Worm (Caenorhabditis elegans): ENCODE measurements around the gene cdc-48.2.

cdc-48.2 gene

DNA sequence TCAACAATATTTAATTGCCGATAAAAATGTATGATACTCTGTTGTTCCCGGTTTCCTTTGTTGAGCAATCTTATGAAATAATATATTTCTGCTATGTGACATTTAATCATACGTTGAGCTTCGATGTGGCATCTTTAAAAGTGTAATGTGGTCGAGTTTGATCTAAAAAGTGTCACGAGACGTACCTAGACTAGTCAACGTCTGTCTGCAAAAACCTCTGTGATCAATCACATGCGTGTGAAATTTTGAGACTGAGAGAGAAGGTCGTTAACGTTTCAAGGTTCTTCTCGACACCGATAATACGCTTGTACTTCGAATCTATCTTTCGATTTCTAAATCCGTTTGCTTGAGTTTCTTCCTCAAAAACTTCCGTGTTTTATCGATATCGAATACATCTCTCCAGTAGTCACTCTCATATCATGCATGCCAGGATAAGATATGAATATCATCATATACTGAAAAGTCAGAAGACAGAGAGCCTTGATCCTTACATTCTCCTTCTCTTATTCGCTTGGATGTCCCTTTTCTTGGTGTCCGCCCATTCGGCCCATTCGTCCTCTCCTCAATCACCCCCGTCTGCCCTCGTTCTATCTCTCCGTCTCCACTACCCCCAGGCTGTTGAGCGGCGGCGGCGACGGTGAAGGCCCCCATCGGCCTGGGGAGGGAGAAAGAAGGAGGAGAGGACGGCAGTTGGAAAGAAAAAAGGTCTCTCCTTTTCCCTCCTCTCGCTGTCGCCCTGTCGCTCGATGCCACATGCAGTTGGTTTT lies 9.8 kb upstream of the cdc-48.2 start:
- TF ChIP-seq ztf-11 (tag; optimal IDR thresholded peaks at IDR 0.05) (no peak), nhr-28 (tag; optimal IDR thresholded peaks at IDR 0.05) (no peak), ceh-16 (tag; optimal IDR thresholded peaks at IDR 0.05) (no peak), ztf-4 (tag; optimal IDR thresholded peaks at IDR 0.05) (peak; percentile 50), mdl-1 (tag; optimal IDR thresholded peaks at IDR 0.05) (no peak), mml-1 (tag; optimal IDR thresholded peaks at IDR 0.05) (no peak), nhr-76 (tag; optimal IDR thresholded peaks at IDR 0.05) (no peak), pha-4 (tag; optimal IDR thresholded peaks at IDR 0.05) (peak; percentile 69), eor-1 (tag; optimal IDR thresholded peaks at IDR 0.05) (no peak), ZK546.5 (tag; optimal IDR thresholded peaks at IDR 0.05) (no peak), sea-2 (GFP tag; optimal IDR thresholded peaks at IDR 0.05) (no peak), nhr-237 (tag; optimal IDR thresholded peaks at IDR 0.05) (no peak), nhr-43 (tag; optimal IDR thresholded peaks at IDR 0.05; ENCODE audit: poor library complexity, severe bottlenecking) (peak; percentile 58), nhr-67 (tag; optimal IDR thresholded peaks at IDR 0.05) (no peak), nfya-1 (tag; optimal IDR thresholded peaks at IDR 0.05; ENCODE audit: insufficient read depth) (peak; percentile 85), skn-1 (tag; optimal IDR thresholded peaks at IDR 0.05) (peak; percentile 27), jun-1 (tag; optimal IDR thresholded peaks at IDR 0.05) (no peak), tbx-2 (tag; optimal IDR thresholded peaks at IDR 0.05) (peak; percentile 0), unc-39 (tag; optimal IDR thresholded peaks at IDR 0.05) (no peak), unc-62 (GFP tag; optimal IDR thresholded peaks at IDR 0.05) (peak; percentile 42), ceh-9 (tag; optimal IDR thresholded peaks at IDR 0.05) (no peak), nhr-23 (tag; optimal IDR thresholded peaks at IDR 0.05) (peak; percentile 49), aly-2 (tag; optimal IDR thresholded peaks at IDR 0.05) (no peak), elt-2 (tag; optimal IDR thresholded peaks at IDR 0.05) (peak; percentile 35), pqm-1 (tag; optimal IDR thresholded peaks at IDR 0.05) (no peak), ceh-82 (tag; optimal IDR thresholded peaks at IDR 0.05) (no peak), egl-5 (tag; optimal IDR thresholded peaks at IDR 0.05) (no peak), elt-1 (tag; optimal IDR thresholded peaks at IDR 0.05) (peak; percentile 55), lin-39 (tag; optimal IDR thresholded peaks at IDR 0.05) (peak; percentile 79), nhr-25 (tag; optimal IDR thresholded peaks at IDR 0.05) (peak; percentile 94), fos-1 (tag; optimal IDR thresholded peaks at IDR 0.05) (no peak), daf-12 (tag; optimal IDR thresholded peaks at IDR 0.05) (no peak), nhr-12 (tag; optimal IDR thresholded peaks at IDR 0.05) (no peak), egl-27 (tag; optimal IDR thresholded peaks at IDR 0.05) (no peak), snpc-4 (tag; optimal IDR thresholded peaks at IDR 0.05) (no peak), fkh-2 (tag; optimal IDR thresholded peaks at IDR 0.05) (no peak), hmg-11 (tag; optimal IDR thresholded peaks at IDR 0.05) (peak; percentile 71), nhr-77 (tag; optimal IDR thresholded peaks at IDR 0.05) (no peak), lin-15B (tag; optimal IDR thresholded peaks at IDR 0.05) (no peak), R02D3.7 (tag; optimal IDR thresholded peaks at IDR 0.05) (no peak), ama-1 (optimal IDR thresholded peaks at IDR 0.05) (peak; percentile 40), elt-3 (tag; optimal IDR thresholded peaks at IDR 0.05) (peak in 1 of 3 experiments; percentile 52), ceh-28 (tag; optimal IDR thresholded peaks at IDR 0.05) (peak; percentile 44), lsy-12 (tag; optimal IDR thresholded peaks at IDR 0.05) (no peak), fkh-10 (GFP tag; optimal IDR thresholded peaks at IDR 0.05) (no peak), nhr-11 (tag; optimal IDR thresholded peaks at IDR 0.05) (no peak), zag-1 (tag; optimal IDR thresholded peaks at IDR 0.05) (no peak)
